Fruit fly (Drosophila melanogaster): ENCODE results near the gene bdwf.

Gene bdwf

DNA sequence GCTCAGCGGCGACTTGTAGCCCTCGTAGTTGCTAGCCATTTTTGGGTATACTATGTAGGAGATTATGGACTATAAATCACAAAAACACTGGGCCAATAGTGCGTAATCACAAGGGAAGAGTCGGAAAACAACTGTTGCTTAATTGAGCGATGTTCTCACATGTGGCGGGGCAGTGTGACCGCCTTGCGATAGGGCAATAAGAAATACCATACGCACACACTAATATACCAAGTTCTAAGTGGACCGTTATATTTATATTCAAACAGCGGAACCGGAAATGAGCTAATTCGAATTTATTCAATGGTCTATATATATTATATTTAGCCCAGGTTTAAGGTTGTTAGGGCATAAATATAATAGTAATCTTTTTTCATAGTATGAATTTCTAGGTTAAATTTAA, 22.0 kb downstream of the bdwf start, which contains the start of gene Adsl (continued):
- TF ChIP-seq CG2678 (tag; optimal IDR thresholded peaks at IDR 0.05), result no peak
- TF ChIP-seq mam (GFP tag; optimal IDR thresholded peaks at IDR 0.05), result no peak
- TF ChIP-seq odd (GFP tag; optimal IDR thresholded peaks at IDR 0.05), result peak; percentile 79
- peak; percentile 32 for TF ChIP-seq az2 (GFP tag; optimal IDR thresholded peaks at IDR 0.05)
- no peak for TF ChIP-seq CHES-1-like (GFP tag; optimal IDR thresholded peaks at IDR 0.05)
- TF ChIP-seq bab2 (GFP tag; optimal IDR thresholded peaks at IDR 0.05), result no peak
- TF ChIP-seq CG15011 (GFP tag; optimal IDR thresholded peaks at IDR 0.05), result peak; percentile 57
- TF ChIP-seq Hr39 (optimal IDR thresholded peaks at IDR 0.05), result no peak
- peak; percentile 5 for TF ChIP-seq CG15479 (GFP tag; optimal IDR thresholded peaks at IDR 0.05)
- TF ChIP-seq NC2α (GFP tag; optimal IDR thresholded peaks at IDR 0.05), result no peak
- no peak for TF ChIP-seq fru (optimal IDR thresholded peaks at IDR 0.05)
- TF ChIP-seq CG3163 (GFP tag; optimal IDR thresholded peaks at IDR 0.05), result no peak
- TF ChIP-seq abd-A (tag; optimal IDR thresholded peaks at IDR 0.05), result no peak
- TF ChIP-seq CG8089 (GFP tag; optimal IDR thresholded peaks at IDR 0.05), result no peak
- TF ChIP-seq Sry-δ (GFP tag; optimal IDR thresholded peaks at IDR 0.05), result no peak
- TF ChIP-seq pros (GFP tag; optimal IDR thresholded peaks at IDR 0.05), result no peak
- TF ChIP-seq CG10209 (GFP tag; optimal IDR thresholded peaks at IDR 0.05), result peak; percentile 68
- peak; percentile 87 for TF ChIP-seq CG7987 (GFP tag; optimal IDR thresholded peaks at IDR 0.05)
- TF ChIP-seq CG9609 (GFP tag; optimal IDR thresholded peaks at IDR 0.05), result peak; percentile 5
- TF ChIP-seq ftz-f1 (GFP tag; optimal IDR thresholded peaks at IDR 0.05), result no peak
- peak; percentile 61 for TF ChIP-seq onecut (GFP tag; IDR thresholded peaks at IDR 0.05)
- no peak for TF ChIP-seq CG3065 (GFP tag; optimal IDR thresholded peaks at IDR 0.05)
- TF ChIP-seq CG2202 (tag; optimal IDR thresholded peaks at IDR 0.05), result peak; percentile 74
- TF ChIP-seq NFAT (GFP tag; IDR thresholded peaks at IDR 0.05), result peak; percentile 8; the same call in 1 of the 2 replicates
- TF ChIP-seq CG18619 (GFP tag; optimal IDR thresholded peaks at IDR 0.05), result peak; percentile 74
- 0 out of 3 replicates have a peak, but pooled peaks have one; percentile 20 for TF ChIP-seq croc (GFP tag; conservative IDR thresholded peaks at IDR 0.05)
- TF ChIP-seq Sox100B (GFP tag; optimal IDR thresholded peaks at IDR 0.05), result peak; percentile 74
- TF ChIP-seq Oaz (GFP tag; IDR thresholded peaks at IDR 0.05), result no peak
- TF ChIP-seq Side (GFP tag; optimal IDR thresholded peaks at IDR 0.05), result peak; percentile 20
- no peak for TF ChIP-seq CG17829 (tag; optimal IDR thresholded peaks at IDR 0.05)
- TF ChIP-seq lbe (GFP tag; optimal IDR thresholded peaks at IDR 0.05), result no peak
- peak; percentile 13 for TF ChIP-seq p53 (GFP tag; optimal IDR thresholded peaks at IDR 0.05)
- peak; percentile 67 for TF ChIP-seq CG12071 (GFP tag; optimal IDR thresholded peaks at IDR 0.05)
- TF ChIP-seq CG42726 (GFP tag; IDR thresholded peaks at IDR 0.05; ENCODE audit: partially characterized antibody), result no peak
- TF ChIP-seq CTCF (GFP tag; optimal IDR thresholded peaks at IDR 0.05), result peak; percentile 56
- peak; percentile 91 for TF ChIP-seq Myb (GFP tag; optimal IDR thresholded peaks at IDR 0.05)
- TF ChIP-seq repo (GFP tag; optimal IDR thresholded peaks at IDR 0.05), result peak; percentile 40
- TF ChIP-seq Ets97D (GFP tag; optimal IDR thresholded peaks at IDR 0.05), result peak; percentile 99
- no peak for TF ChIP-seq CG18262 (tag; optimal IDR thresholded peaks at IDR 0.05)

DNA sequence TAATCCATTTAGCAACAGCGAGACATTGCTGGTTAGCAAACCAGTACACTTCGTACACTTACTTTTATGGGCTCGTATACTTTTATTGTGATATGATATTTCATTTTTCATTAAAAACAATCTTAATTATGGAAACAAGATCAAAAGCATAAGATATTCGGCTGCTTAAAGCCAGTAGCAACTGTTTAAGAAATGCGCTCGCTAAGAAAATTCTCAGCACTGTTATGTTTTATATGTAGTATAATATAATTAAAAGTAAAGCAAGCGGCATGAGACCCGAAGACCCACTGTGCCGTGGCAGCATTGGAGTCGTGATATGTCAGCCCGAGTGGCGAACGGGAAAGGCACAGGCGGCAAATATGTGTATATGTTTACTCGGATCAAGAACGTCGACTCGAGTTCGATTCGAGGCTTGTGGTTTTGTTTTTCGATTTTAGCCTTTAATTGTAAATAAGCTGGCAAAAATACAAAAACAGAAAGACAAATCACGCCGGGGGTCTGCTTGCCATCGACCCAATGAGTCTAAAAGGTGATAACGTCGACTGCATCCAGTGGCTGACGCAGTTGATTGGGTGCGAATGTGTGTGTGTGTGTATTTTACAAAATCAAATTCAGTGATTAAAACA, 23.9 kb downstream of the bdwf start:
- TF ChIP-seq Ets65A (GFP tag) (peak; percentile 55), Eip74EF (GFP tag; optimal IDR thresholded peaks at IDR 0.05) (no peak)

DNA sequence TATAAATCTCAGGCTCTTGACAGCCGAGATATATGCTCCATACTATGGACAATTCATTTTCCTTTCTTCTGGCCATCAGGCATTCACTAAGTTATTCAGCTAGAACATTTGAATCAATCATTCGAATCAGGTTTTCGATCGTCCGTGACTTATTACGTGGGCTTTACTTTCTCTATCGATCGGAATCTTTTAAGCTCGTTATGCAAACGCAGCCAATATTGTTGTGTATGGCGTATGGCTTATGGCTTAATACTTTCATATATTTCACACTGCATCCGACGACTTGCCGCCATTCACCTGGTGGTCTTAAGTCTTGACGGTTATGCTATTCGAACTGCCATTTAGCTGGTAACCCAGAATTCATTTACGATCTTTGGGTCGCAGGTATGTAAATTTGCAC, 26.7 kb downstream of the bdwf start:
- TF ChIP-seq oc (tag; optimal IDR thresholded peaks at IDR 0.05) (peak; percentile 71), dan (GFP tag; IDR thresholded peaks at IDR 0.05) (no peak), B-H2 (GFP tag; optimal IDR thresholded peaks at IDR 0.05) (no peak), CG30020 (tag; optimal IDR thresholded peaks at IDR 0.05) (no peak), exex (tag; optimal IDR thresholded peaks at IDR 0.05) (no peak), hb (GFP tag; IDR thresholded peaks at IDR 0.05; ENCODE audit: partially characterized antibody) (no peak), CG15269 (tag; optimal IDR thresholded peaks at IDR 0.05) (no peak), CG3838 (GFP tag; optimal IDR thresholded peaks at IDR 0.05) (no peak), CG2129 (GFP tag; IDR thresholded peaks at IDR 0.05; ENCODE audit: partially characterized antibody) (no peak), mld (GFP tag; IDR thresholded peaks at IDR 0.05; ENCODE audit: partially characterized antibody) (no peak), cad (GFP tag; optimal IDR thresholded peaks at IDR 0.05) (no peak), onecut (GFP tag; IDR thresholded peaks at IDR 0.05) (peak; percentile 37)
